Fruit fly (Drosophila melanogaster) whole organism, prepupa: Measurements from ENCODE around the gene CG7720.
A peak's percentile ranks its signal among the peaks of the same experiment; 100 is the strongest.

Experiments
- CG6276 ChIP-seq: fragments of 200-800 bp; sonication (Bioruptor generic); optimal IDR thresholded peaks from 2 replicates; lab custom pipeline; 2017; ENCODE audit warnings: missing biosample characterization, mild to moderate bottlenecking, missing genetic modification characterization
- Gug ChIP-seq: fragments of 200-800 bp; sonication (Bioruptor generic); IDR thresholded peaks from 2 replicates; pipeline ENCODE4 v1.3.6; 2022; ENCODE audit warnings: missing biosample characterization, missing genetic modification characterization
- OdsH ChIP-seq: fragments of 200-800 bp; sonication (Bioruptor generic); optimal IDR thresholded peaks from 3 replicates; lab custom pipeline; 2016; ENCODE audit warnings: missing biosample characterization, missing genetic modification characterization
- fkh ChIP-seq: fragments of 200-800 bp; sonication (Bioruptor generic); optimal IDR thresholded peaks from 3 replicates; lab custom pipeline; 2017; ENCODE audit warnings: missing biosample characterization, mild to moderate bottlenecking, missing genetic modification characterization, moderate library complexity

- TF ChIP-seq CG6276 (GFP tag; lab: Kevin White, UChicago) (peak; percentile 7), fkh (GFP tag; lab: Kevin White, UChicago) (peak; percentile 40), OdsH (GFP tag; lab: Kevin White, UChicago) (no peak), Gug (GFP tag; lab: Robert Waterston, UW) (no peak)
Observed at dm6 chr3R:18739978-18740954, 54.7 kb downstream of the CG7720 start.
